Worm (Caenorhabditis elegans) whole organism, L1 larva: ENCODE results near the gene sysm-1.

ENCODE experiments used
- C04F5.9 ChIP-seq: sonication (generic microtip); optimal IDR thresholded peaks from 2 replicates; lab custom pipeline; 2016; ENCODE audit warnings: missing genetic modification characterization, missing compliant biosample characterization
- aly-2 ChIP-seq: fragments of 150-350 bp; optimal IDR thresholded peaks from 2 replicates; lab custom pipeline; 2014; ENCODE audit warnings: missing biosample characterization, missing genetic modification characterization
- ama-1 ChIP-seq: fragments of 150-350 bp; optimal IDR thresholded peaks from 2 replicates; lab custom pipeline; 2014
- ceh-63 ChIP-seq: fragments of 200-800 bp; sonication (Bioruptor generic); optimal IDR thresholded peaks from 2 replicates; lab custom pipeline; 2018; ENCODE audit warnings: mild to moderate bottlenecking, missing genetic modification characterization, missing compliant biosample characterization
- ceh-82 ChIP-seq, 3 experiments: fragments of 150-350 bp in 1 of 3; sonication (generic microtip) in 2 of 3; optimal IDR thresholded peaks; 2 replicates each; lab custom pipeline; 2014 to 2017; ENCODE audit warnings: missing biosample characterization in 3 of 3, missing genetic modification characterization in 3 of 3
- ceh-88 ChIP-seq: fragments of 200-800 bp; sonication (Bioruptor generic); IDR thresholded peaks from 2 replicates; pipeline ENCODE4 v1.3.6; 2022; ENCODE audit warnings: missing genetic modification characterization, missing compliant biosample characterization
- ces-1 ChIP-seq: fragments of 150-350 bp; optimal IDR thresholded peaks from 2 replicates; lab custom pipeline; 2014; ENCODE audit warnings: missing biosample characterization, missing genetic modification reagents, missing genetic modification characterization
- dpl-1 ChIP-seq, 3 experiments: fragments of 150-350 bp in 2 of 3; sonication (generic microtip) in 1 of 3; optimal IDR thresholded peaks; 2 replicates each; lab custom pipeline; 2014 to 2017; ENCODE audit warnings: missing biosample characterization in 3 of 3, missing genetic modification characterization in 3 of 3, missing genetic modification reagents in 3 of 3
- efl-1 ChIP-seq, 4 experiments: fragments of 150-350 bp; optimal IDR thresholded peaks in 3 of 4; peaks in 1 of 4; 1 replicate in 1 of 4; 2 replicates in 3 of 4; lab custom pipeline; 2014; ENCODE audit warnings: missing biosample characterization in 2 of 4, missing genetic modification characterization in 2 of 4, missing genetic modification reagents in 2 of 4
- efl-3 ChIP-seq: fragments of 200-800 bp; sonication (Bioruptor generic); optimal IDR thresholded peaks from 2 replicates; lab custom pipeline; 2018; ENCODE audit warnings: mild to moderate bottlenecking, missing genetic modification characterization, missing compliant biosample characterization
- egl-27 ChIP-seq, 2 experiments: fragments of 150-350 bp in 1 of 2; sonication (generic microtip); optimal IDR thresholded peaks; 3 replicates each; lab custom pipeline; 2017 to 2018; ENCODE audit warnings: missing biosample characterization in 2 of 2, missing genetic modification characterization in 2 of 2, missing genetic modification reagents in 2 of 2
- elt-2 ChIP-seq: sonication (generic microtip); optimal IDR thresholded peaks from 2 replicates; lab custom pipeline; 2016; ENCODE audit warnings: missing genetic modification characterization, mild to moderate bottlenecking, inconsistent platforms, missing compliant biosample characterization, missing genetic modification reagents
- ets-5 ChIP-seq: fragments of 200-800 bp; sonication (Bioruptor generic); IDR thresholded peaks from 2 replicates; pipeline ENCODE4 v1.3.6; 2022; ENCODE audit warnings: missing genetic modification characterization, missing compliant biosample characterization
- hlh-17 ChIP-seq: fragments of 200-800 bp; sonication (Bioruptor generic); optimal IDR thresholded peaks from 2 replicates; lab custom pipeline; 2018; ENCODE audit warnings: missing genetic modification characterization, mild to moderate bottlenecking, missing compliant biosample characterization, moderate library complexity, borderline replicate concordance
- irx-1 ChIP-seq: sonication (generic microtip); optimal IDR thresholded peaks from 2 replicates; lab custom pipeline; 2016; ENCODE audit warnings: missing genetic modification characterization, missing compliant biosample characterization
- isw-1 ChIP-seq: fragments of 200-800 bp; sonication (Bioruptor generic); IDR thresholded peaks from 2 replicates; pipeline ENCODE4 v1.3.6; 2022; ENCODE audit warnings: missing genetic modification characterization, missing compliant biosample characterization
- jun-1 ChIP-seq: fragments of 150-350 bp; optimal IDR thresholded peaks from 2 replicates; lab custom pipeline; 2014; ENCODE audit warnings: missing biosample characterization, missing genetic modification reagents, missing genetic modification characterization
- lin-13 ChIP-seq: fragments of 150-350 bp; optimal IDR thresholded peaks from 2 replicates; lab custom pipeline; 2014; ENCODE audit warnings: missing biosample characterization, missing genetic modification reagents, missing genetic modification characterization
- lin-14 ChIP-seq: fragments of 200-800 bp; sonication (Bioruptor generic); optimal IDR thresholded peaks from 2 replicates; lab custom pipeline; 2018; ENCODE audit warnings: mild to moderate bottlenecking, missing genetic modification characterization, moderate library complexity, missing compliant biosample characterization
- lin-15B ChIP-seq: fragments of 150-350 bp; sonication (generic microtip); optimal IDR thresholded peaks from 3 replicates; lab custom pipeline; 2014; ENCODE audit warnings: missing biosample characterization, missing genetic modification characterization
- lir-3 ChIP-seq: sonication (generic microtip); optimal IDR thresholded peaks from 2 replicates; lab custom pipeline; 2016; ENCODE audit warnings: mild to moderate bottlenecking, missing genetic modification characterization, moderate library complexity, missing compliant biosample characterization; ENCODE audit not compliant: poor library complexity
- lsy-2 ChIP-seq, 2 experiments: fragments of 150-350 bp; optimal IDR thresholded peaks; 2 replicates each; lab custom pipeline; 2014; ENCODE audit warnings: missing biosample characterization in 2 of 2, missing genetic modification characterization in 2 of 2
- mab-9 ChIP-seq: fragments of 200-800 bp; sonication (Bioruptor generic); IDR thresholded peaks from 2 replicates; pipeline ENCODE4 v1.3.6; 2022; ENCODE audit warnings: missing genetic modification reagents, missing genetic modification characterization, missing compliant biosample characterization
- mdl-1 ChIP-seq, 2 experiments: fragments of 150-350 bp; optimal IDR thresholded peaks; 2 replicates each; lab custom pipeline; 2014 to 2017; ENCODE audit warnings: missing biosample characterization in 2 of 2, missing genetic modification characterization in 2 of 2, inconsistent platforms in 1 of 2
- mef-2 ChIP-seq: fragments of 150-350 bp; optimal IDR thresholded peaks from 2 replicates; lab custom pipeline; 2014; ENCODE audit warnings: missing biosample characterization, missing genetic modification characterization
- mep-1 ChIP-seq: fragments of 150-350 bp; optimal IDR thresholded peaks from 2 replicates; lab custom pipeline; 2014; ENCODE audit warnings: missing biosample characterization, missing genetic modification characterization
- nhr-11 ChIP-seq: fragments of 150-350 bp; optimal IDR thresholded peaks from 2 replicates; lab custom pipeline; 2014; ENCODE audit warnings: missing biosample characterization, missing genetic modification characterization
- nhr-12 ChIP-seq: sonication (generic microtip); optimal IDR thresholded peaks from 2 replicates; lab custom pipeline; 2017; ENCODE audit warnings: missing biosample characterization, missing genetic modification characterization
- nhr-19 ChIP-seq: fragments of 200-800 bp; sonication (Bioruptor generic); conservative IDR thresholded peaks from 2 replicates; pipeline ENCODE4 v1.3.6; 2022; ENCODE audit warnings: missing genetic modification characterization, missing compliant biosample characterization
- nhr-237 ChIP-seq: fragments of 150-350 bp; optimal IDR thresholded peaks from 2 replicates; lab custom pipeline; 2014; ENCODE audit warnings: missing biosample characterization, missing genetic modification characterization
- nhr-28 ChIP-seq: fragments of 150-350 bp; optimal IDR thresholded peaks from 2 replicates; lab custom pipeline; 2014; ENCODE audit warnings: missing biosample characterization, missing genetic modification characterization
- nhr-47 ChIP-seq: sonication (generic microtip); optimal IDR thresholded peaks from 2 replicates; lab custom pipeline; 2016; ENCODE audit warnings: mild to moderate bottlenecking, missing genetic modification characterization, moderate library complexity, missing compliant biosample characterization
- nhr-77 ChIP-seq: fragments of 150-350 bp; optimal IDR thresholded peaks from 2 replicates; lab custom pipeline; 2014; ENCODE audit warnings: missing biosample characterization, missing genetic modification characterization
- pag-3 ChIP-seq: sonication (generic microtip); optimal IDR thresholded peaks from 2 replicates; lab custom pipeline; 2017; ENCODE audit warnings: missing genetic modification characterization, mild to moderate bottlenecking, missing compliant biosample characterization, antibody characterized with exemption, borderline replicate concordance; ENCODE audit not compliant: insufficient read depth
- pax-3 ChIP-seq: fragments of 200-800 bp; sonication (Bioruptor generic); optimal IDR thresholded peaks from 2 replicates; lab custom pipeline; 2018; ENCODE audit warnings: mild to moderate bottlenecking, missing genetic modification characterization, moderate library complexity, missing compliant biosample characterization
- pqm-1 ChIP-seq: sonication (generic microtip); optimal IDR thresholded peaks from 3 replicates; lab custom pipeline; 2017; ENCODE audit warnings: missing biosample characterization, missing genetic modification characterization
- rnt-1 ChIP-seq: sonication (generic microtip); optimal IDR thresholded peaks from 2 replicates; lab custom pipeline; 2016; ENCODE audit warnings: mild to moderate bottlenecking, missing genetic modification characterization, moderate library complexity, missing compliant biosample characterization
- snpc-4 ChIP-seq: fragments of 150-350 bp; optimal IDR thresholded peaks from 2 replicates; lab custom pipeline; 2014; ENCODE audit warnings: missing biosample characterization, missing genetic modification characterization
- sox-4 ChIP-seq: sonication (generic microtip); optimal IDR thresholded peaks from 2 replicates; lab custom pipeline; 2016; ENCODE audit warnings: missing genetic modification characterization, missing compliant biosample characterization
- sptf-1 ChIP-seq: fragments of 150-350 bp; optimal IDR thresholded peaks from 2 replicates; lab custom pipeline; 2014; ENCODE audit warnings: missing biosample characterization, missing genetic modification characterization
- sup-37 ChIP-seq: fragments of 200-800 bp; sonication (Bioruptor generic); optimal IDR thresholded peaks from 2 replicates; lab custom pipeline; 2018; ENCODE audit warnings: mild to moderate bottlenecking, missing genetic modification characterization, missing compliant biosample characterization
- swsn-7 ChIP-seq: sonication (generic microtip); optimal IDR thresholded peaks from 2 replicates; lab custom pipeline; 2016; ENCODE audit warnings: missing genetic modification characterization, missing compliant biosample characterization
- tbx-2 ChIP-seq: sonication (generic microtip); optimal IDR thresholded peaks from 2 replicates; lab custom pipeline; 2016; ENCODE audit warnings: missing genetic modification characterization, missing compliant biosample characterization
- tlp-1 ChIP-seq: fragments of 150-350 bp; optimal IDR thresholded peaks from 2 replicates; lab custom pipeline; 2014; ENCODE audit warnings: missing biosample characterization, missing genetic modification characterization
- unc-30 ChIP-seq: sonication (generic microtip); optimal IDR thresholded peaks from 2 replicates; lab custom pipeline; 2017; ENCODE audit warnings: missing biosample characterization, missing genetic modification characterization
- unc-62 ChIP-seq: fragments of 150-350 bp; optimal IDR thresholded peaks from 2 replicates; lab custom pipeline; 2014; ENCODE audit warnings: missing biosample characterization, missing genetic modification reagents, missing genetic modification characterization
- xbp-1 ChIP-seq: sonication (generic microtip); optimal IDR thresholded peaks from 2 replicates; lab custom pipeline; 2016; ENCODE audit warnings: missing genetic modification characterization, missing compliant biosample characterization
- zag-1 ChIP-seq: fragments of 150-350 bp; optimal IDR thresholded peaks from 2 replicates; lab custom pipeline; 2014; ENCODE audit warnings: missing biosample characterization, missing genetic modification characterization
- zip-4 ChIP-seq: fragments of 200-800 bp; sonication (Bioruptor generic); optimal IDR thresholded peaks from 2 replicates; lab custom pipeline; 2018; ENCODE audit warnings: mild to moderate bottlenecking, missing genetic modification characterization, moderate library complexity, missing compliant biosample characterization
- ztf-4 ChIP-seq: fragments of 150-350 bp; optimal IDR thresholded peaks from 2 replicates; lab custom pipeline; 2014; ENCODE audit warnings: missing biosample characterization, missing genetic modification characterization

The sysm-1 gene

ce11 chrII:9061099-9061498 lies 21.9 kb downstream of the sysm-1 start, which contains the start of gene T24B8.3 (continued):
- TF ChIP-seq lir-3: peak; percentile 10
- TF ChIP-seq, all 84 proteins: peak for 19

- TF ChIP-seq ceh-88 (no peak), elt-2 (tag; lab: Kevin White, UChicago) (peak; percentile 53), ces-1 (GFP tag; lab: Kevin White, UChicago) (no peak), mab-9 (GFP tag; lab: Robert Waterston, UW) (no peak; the same call in 1 of the 2 replicates), ets-5 (GFP tag; lab: Robert Waterston, UW) (no peak), efl-1 (optimal IDR thresholded peaks at IDR 0.05; lab: Kevin White, UChicago) (peak; percentile 71 to 74), efl-1 (GFP tag; optimal IDR thresholded peaks at IDR 0.05 in 1 of 2; lab: Kevin White, UChicago) (peak; percentile 42 to 96), pag-3 (tag; lab: Kevin White, UChicago) (no peak), dpl-1 (GFP tag; optimal IDR thresholded peaks at IDR 0.05; lab: Kevin White, UChicago) (peak; percentile 53 to 64 (median 55)), lin-13 (GFP tag; lab: Kevin White, UChicago) (peak; percentile 92), nhr-77 (peak; percentile 90), lin-14 (GFP tag; lab: Kevin White, UChicago) (peak; percentile 97), tlp-1 (tag; lab: Kevin White, UChicago) (no peak), sptf-1 (tag; lab: Kevin White, UChicago) (no peak), C04F5.9 (tag; lab: Kevin White, UChicago) (peak; percentile 39), zip-4 (GFP tag; lab: Kevin White, UChicago) (peak; percentile 24), snpc-4 (peak; percentile 58), zag-1 (tag; lab: Kevin White, UChicago) (no peak), hlh-17 (no peak), egl-27 (tag; optimal IDR thresholded peaks at IDR 0.05; lab: Kevin White, UChicago) (peak; percentile 70 to 81), jun-1 (tag; lab: Kevin White, UChicago) (peak; percentile 94), pqm-1 (tag; lab: Kevin White, UChicago) (no peak), aly-2 (tag; lab: Kevin White, UChicago) (peak; percentile 52), tbx-2 (tag; lab: Kevin White, UChicago) (peak; percentile 86), efl-3 (GFP tag; lab: Kevin White, UChicago) (no peak), mdl-1 (tag; optimal IDR thresholded peaks at IDR 0.05; lab: Kevin White, UChicago) (peak in 1 of 2 experiments; percentile 93), mef-2 (tag; lab: Kevin White, UChicago) (no peak), sup-37 (GFP tag; lab: Kevin White, UChicago) (no peak), xbp-1 (peak; percentile 78), nhr-47 (peak; percentile 82), irx-1 (tag; lab: Kevin White, UChicago) (peak; percentile 31), nhr-237 (tag; lab: Kevin White, UChicago) (peak; percentile 64), nhr-11 (no peak), unc-62 (GFP tag; lab: Kevin White, UChicago) (no peak), nhr-19 (peak; percentile 77), mep-1 (peak; percentile 95), lsy-2 (tag; optimal IDR thresholded peaks at IDR 0.05; lab: Kevin White, UChicago) (peak; percentile 77 to 93), nhr-28 (tag; lab: Kevin White, UChicago) (no peak), ama-1 (lab: Kevin White, UChicago) (no peak), ceh-63 (no peak), isw-1 (peak; percentile 54), ztf-4 (tag; lab: Kevin White, UChicago) (peak; percentile 80), nhr-12 (no peak), sox-4 (no peak), rnt-1 (tag; lab: Kevin White, UChicago) (peak; percentile 73), pax-3 (tag; lab: Kevin White, UChicago) (peak; percentile 23), unc-30 (tag; lab: Kevin White, UChicago) (no peak), ceh-82 (tag; optimal IDR thresholded peaks at IDR 0.05; lab: Kevin White, UChicago) (peak; percentile 70 to 97 (median 76)), lin-15B (peak; percentile 68), swsn-7 (peak; percentile 91)
Measured at ce11 chrII:9060332-9060840, 22.6 kb downstream of the sysm-1 start.
